Worm (Caenorhabditis elegans) whole organism, L4 larva: ENCODE measurements around the gene C49F8.15.

Experiments
- F10B5.3 ChIP-seq: sonication (generic microtip); optimal IDR thresholded peaks from 2 replicates; lab custom pipeline; 2016; ENCODE audit warnings: mild to moderate bottlenecking, missing genetic modification characterization, missing compliant biosample characterization
- F26F4.8 ChIP-seq: fragments of 200-800 bp; sonication (Bioruptor generic); conservative IDR thresholded peaks from 2 replicates; pipeline ENCODE4 v1.3.6; 2022; ENCODE audit warnings: missing genetic modification characterization, missing compliant biosample characterization
- F37D6.2 ChIP-seq: sonication (generic microtip); optimal IDR thresholded peaks from 2 replicates; lab custom pipeline; 2016; ENCODE audit warnings: mild to moderate bottlenecking, missing genetic modification characterization, missing compliant biosample characterization
- F44E2.7 ChIP-seq: fragments of 200-800 bp; sonication (Bioruptor generic); IDR thresholded peaks from 2 replicates; pipeline ENCODE4 v2.1.2; 2022; ENCODE audit warnings: missing genetic modification characterization, missing compliant biosample characterization
- F49E8.2 ChIP-seq: sonication (generic microtip); optimal IDR thresholded peaks from 2 replicates; lab custom pipeline; 2016; ENCODE audit warnings: missing compliant biosample characterization, mild to moderate bottlenecking, missing genetic modification characterization, borderline replicate concordance
- T26A8.4 ChIP-seq: fragments of 200-800 bp; sonication (Bioruptor generic); IDR thresholded peaks from 2 replicates; pipeline ENCODE4 v1.3.6; 2022; ENCODE audit warnings: missing genetic modification characterization, missing compliant biosample characterization
- Y105C5A.15 ChIP-seq: fragments of 200-800 bp; sonication (Bioruptor generic); IDR thresholded peaks from 2 replicates; pipeline ENCODE4 v1.3.6; 2022; ENCODE audit warnings: missing genetic modification characterization, missing compliant biosample characterization
- aly-2 ChIP-seq: sonication (generic microtip); optimal IDR thresholded peaks from 2 replicates; lab custom pipeline; 2018; ENCODE audit warnings: missing biosample characterization, missing genetic modification characterization
- ceh-20 ChIP-seq: fragments of 200-800 bp; sonication (Bioruptor generic); IDR thresholded peaks from 2 replicates; pipeline ENCODE4 v1.3.6; 2022; ENCODE audit warnings: missing genetic modification reagents, missing genetic modification characterization, missing compliant biosample characterization
- ceh-28 ChIP-seq: fragments of 150-350 bp; optimal IDR thresholded peaks from 2 replicates; lab custom pipeline; 2014; ENCODE audit warnings: missing biosample characterization, missing genetic modification reagents, missing genetic modification characterization
- ceh-32 ChIP-seq: sonication (generic microtip); optimal IDR thresholded peaks from 2 replicates; lab custom pipeline; 2016; ENCODE audit warnings: mild to moderate bottlenecking, missing genetic modification characterization, missing compliant biosample characterization; ENCODE audit not compliant: poor library complexity
- ceh-44 ChIP-seq: fragments of 200-800 bp; sonication (Bioruptor generic); IDR thresholded peaks from 2 replicates; pipeline ENCODE4 v1.3.6; 2022; ENCODE audit warnings: missing genetic modification reagents, missing genetic modification characterization, missing compliant biosample characterization
- ceh-62 ChIP-seq: sonication (generic microtip); optimal IDR thresholded peaks from 2 replicates; lab custom pipeline; 2017; ENCODE audit warnings: missing biosample characterization, missing genetic modification characterization
- ces-1 ChIP-seq: fragments of 150-350 bp; sonication (generic microtip); optimal IDR thresholded peaks from 4 replicates; lab custom pipeline; 2014; ENCODE audit warnings: missing biosample characterization, missing genetic modification reagents, missing genetic modification characterization
- daf-12 ChIP-seq: fragments of 150-350 bp; optimal IDR thresholded peaks from 2 replicates; lab custom pipeline; 2014; ENCODE audit warnings: missing biosample characterization, missing genetic modification reagents, missing genetic modification characterization
- daf-16 ChIP-seq, 3 experiments: sonication (generic microtip); optimal IDR thresholded peaks; 2 replicates each; lab custom pipeline; 2016 to 2017; ENCODE audit warnings: missing genetic modification characterization in 3 of 3, missing genetic modification reagents in 3 of 3, mild to moderate bottlenecking in 2 of 3, missing compliant biosample characterization in 2 of 3, missing biosample characterization in 1 of 3, moderate library complexity in 1 of 3
- dmd-6 ChIP-seq: fragments of 200-800 bp; sonication (Bioruptor generic); IDR thresholded peaks from 2 replicates; pipeline ENCODE4 v1.3.6; 2022; ENCODE audit warnings: missing genetic modification reagents, missing genetic modification characterization, missing compliant biosample characterization
- duxl-1 ChIP-seq: sonication (generic microtip); optimal IDR thresholded peaks from 2 replicates; lab custom pipeline; 2016; ENCODE audit warnings: mild to moderate bottlenecking, missing genetic modification characterization, moderate library complexity, missing compliant biosample characterization; ENCODE audit not compliant: poor library complexity
- dve-1 ChIP-seq: sonication (generic microtip); optimal IDR thresholded peaks from 2 replicates; lab custom pipeline; 2017; ENCODE audit warnings: antibody characterized with exemption, mild to moderate bottlenecking, missing genetic modification characterization, missing compliant biosample characterization; ENCODE audit not compliant: insufficient read depth
- egl-43 ChIP-seq: fragments of 200-800 bp; sonication (Bioruptor generic); IDR thresholded peaks from 2 replicates; pipeline ENCODE4 v1.3.6; 2022; ENCODE audit warnings: missing genetic modification reagents, missing genetic modification characterization, missing compliant biosample characterization
- fos-1 ChIP-seq: fragments of 150-350 bp; optimal IDR thresholded peaks from 2 replicates; lab custom pipeline; 2014; ENCODE audit warnings: missing biosample characterization, missing genetic modification characterization
- gei-8 ChIP-seq: fragments of 200-800 bp; sonication (Bioruptor generic); optimal IDR thresholded peaks from 2 replicates; lab custom pipeline; 2018; ENCODE audit warnings: mild to moderate bottlenecking, missing genetic modification characterization, missing compliant biosample characterization
- hif-1 ChIP-seq, 2 experiments: sonication (generic microtip); optimal IDR thresholded peaks; 2 replicates each; lab custom pipeline; 2016 to 2017; ENCODE audit warnings: missing compliant biosample characterization in 2 of 2, missing genetic modification characterization in 2 of 2, missing genetic modification reagents in 2 of 2, missing genotype in 2 of 2, mild to moderate bottlenecking in 1 of 2
- hlh-11 ChIP-seq: fragments of 200-800 bp; sonication (Bioruptor generic); optimal IDR thresholded peaks from 2 replicates; lab custom pipeline; 2018; ENCODE audit warnings: mild to moderate bottlenecking, missing genetic modification characterization, missing compliant biosample characterization
- hmg-1.1 ChIP-seq: fragments of 200-800 bp; sonication (Bioruptor generic); IDR thresholded peaks from 2 replicates; pipeline ENCODE4 v1.3.6; 2022; ENCODE audit warnings: missing genetic modification reagents, missing genetic modification characterization, missing compliant biosample characterization
- lin-13 ChIP-seq: fragments of 150-350 bp; optimal IDR thresholded peaks from 2 replicates; lab custom pipeline; 2014; ENCODE audit warnings: missing biosample characterization, missing genetic modification reagents, missing genetic modification characterization
- lin-29 ChIP-seq: fragments of 200-800 bp; sonication (Bioruptor generic); IDR thresholded peaks from 2 replicates; pipeline ENCODE4 v1.3.6; 2022; ENCODE audit warnings: missing genetic modification reagents, missing genetic modification characterization, missing compliant biosample characterization
- lin-38 ChIP-seq: fragments of 200-800 bp; sonication (Bioruptor generic); IDR thresholded peaks from 2 replicates; pipeline ENCODE4 v1.3.6; 2022; ENCODE audit warnings: missing genetic modification reagents, missing genetic modification characterization, missing compliant biosample characterization
- lin-39 ChIP-seq: fragments of 150-350 bp; optimal IDR thresholded peaks from 2 replicates; lab custom pipeline; 2014; ENCODE audit warnings: missing biosample characterization, missing genetic modification reagents, missing genetic modification characterization
- mdt-29 ChIP-seq: fragments of 200-800 bp; sonication (Bioruptor generic); IDR thresholded peaks from 2 replicates; pipeline ENCODE4 v1.3.6; 2022; ENCODE audit warnings: missing genetic modification reagents, missing genetic modification characterization, missing compliant biosample characterization
- mep-1 ChIP-seq: fragments of 150-350 bp; sonication (generic microtip); optimal IDR thresholded peaks from 3 replicates; lab custom pipeline; 2014; ENCODE audit warnings: missing biosample characterization, missing genetic modification characterization
- mxl-2 ChIP-seq: fragments of 200-800 bp; sonication (Bioruptor generic); conservative IDR thresholded peaks from 2 replicates; pipeline ENCODE4 v1.3.6; 2022; ENCODE audit warnings: missing genetic modification reagents, missing genetic modification characterization, missing compliant biosample characterization
- mxl-3 ChIP-seq: fragments of 200-800 bp; sonication (Bioruptor generic); optimal IDR thresholded peaks from 2 replicates; lab custom pipeline; 2018; ENCODE audit warnings: mild to moderate bottlenecking, missing genetic modification characterization, missing compliant biosample characterization
- nhr-10 ChIP-seq: fragments of 150-350 bp; optimal IDR thresholded peaks from 2 replicates; lab custom pipeline; 2014; ENCODE audit warnings: missing biosample characterization, missing genetic modification characterization
- nhr-237 ChIP-seq: sonication (generic microtip); optimal IDR thresholded peaks from 2 replicates; lab custom pipeline; 2017; ENCODE audit warnings: missing biosample characterization, missing genetic modification characterization
- nhr-48 ChIP-seq: sonication (generic microtip); optimal IDR thresholded peaks from 2 replicates; lab custom pipeline; 2016; ENCODE audit warnings: mild to moderate bottlenecking, missing genetic modification characterization, missing compliant biosample characterization
- nhr-77 ChIP-seq: fragments of 150-350 bp; optimal IDR thresholded peaks from 2 replicates; lab custom pipeline; 2014; ENCODE audit warnings: missing biosample characterization, missing genetic modification characterization
- php-3 ChIP-seq: fragments of 200-800 bp; sonication (Bioruptor generic); IDR thresholded peaks from 2 replicates; pipeline ENCODE4 v1.3.6; 2022; ENCODE audit warnings: missing genetic modification reagents, missing genetic modification characterization, missing compliant biosample characterization
- saeg-2 ChIP-seq: fragments of 200-800 bp; sonication (Bioruptor generic); IDR thresholded peaks from 2 replicates; pipeline ENCODE4 v1.3.6; 2022; ENCODE audit warnings: missing genetic modification reagents, missing genetic modification characterization, missing compliant biosample characterization
- sdz-12 ChIP-seq: fragments of 200-800 bp; sonication (Bioruptor generic); optimal IDR thresholded peaks from 2 replicates; lab custom pipeline; 2018; ENCODE audit warnings: mild to moderate bottlenecking, missing genetic modification characterization, missing compliant biosample characterization
- set-16 ChIP-seq: fragments of 200-800 bp; sonication (Bioruptor generic); IDR thresholded peaks from 2 replicates; pipeline ENCODE4 v1.3.6; 2022; ENCODE audit warnings: missing genetic modification reagents, missing genetic modification characterization, missing compliant biosample characterization
- skn-1 ChIP-seq: fragments of 150-350 bp; optimal IDR thresholded peaks from 2 replicates; lab custom pipeline; 2014; ENCODE audit warnings: missing biosample characterization, missing genetic modification characterization
- snpc-4 ChIP-seq: fragments of 150-350 bp; optimal IDR thresholded peaks from 2 replicates; lab custom pipeline; 2014; ENCODE audit warnings: missing biosample characterization, missing genetic modification characterization
- spr-1 ChIP-seq: sonication (generic microtip); optimal IDR thresholded peaks from 2 replicates; lab custom pipeline; 2016; ENCODE audit warnings: mild to moderate bottlenecking, missing genetic modification characterization, missing compliant biosample characterization
- unc-130 ChIP-seq: sonication (generic microtip); optimal IDR thresholded peaks from 2 replicates; lab custom pipeline; 2016; ENCODE audit warnings: missing genetic modification reagents, missing genetic modification characterization, missing compliant biosample characterization
- unc-39 ChIP-seq: sonication (generic microtip); optimal IDR thresholded peaks from 2 replicates; lab custom pipeline; 2017; ENCODE audit warnings: missing biosample characterization, missing genetic modification characterization
- unc-62 ChIP-seq, 3 experiments: fragments of 150-350 bp in 1 of 3; sonication (generic microtip); optimal IDR thresholded peaks in 2 of 3; peaks in 1 of 3; 1 replicate in 1 of 3; 2 replicates in 2 of 3; lab custom pipeline; 2014 to 2017; ENCODE audit warnings: missing biosample characterization in 3 of 3, missing genetic modification characterization in 3 of 3, missing genetic modification reagents in 3 of 3, missing genotype in 1 of 3
- zfp-3 ChIP-seq: fragments of 200-800 bp; sonication (Bioruptor generic); conservative IDR thresholded peaks from 2 replicates; pipeline ENCODE4 v1.3.6; 2022; ENCODE audit warnings: missing genetic modification reagents, missing genetic modification characterization, missing compliant biosample characterization
- ztf-11 ChIP-seq: fragments of 150-350 bp; optimal IDR thresholded peaks from 2 replicates; lab custom pipeline; 2014; ENCODE audit warnings: missing biosample characterization, missing genetic modification characterization

The C49F8.15 gene

DNA sequence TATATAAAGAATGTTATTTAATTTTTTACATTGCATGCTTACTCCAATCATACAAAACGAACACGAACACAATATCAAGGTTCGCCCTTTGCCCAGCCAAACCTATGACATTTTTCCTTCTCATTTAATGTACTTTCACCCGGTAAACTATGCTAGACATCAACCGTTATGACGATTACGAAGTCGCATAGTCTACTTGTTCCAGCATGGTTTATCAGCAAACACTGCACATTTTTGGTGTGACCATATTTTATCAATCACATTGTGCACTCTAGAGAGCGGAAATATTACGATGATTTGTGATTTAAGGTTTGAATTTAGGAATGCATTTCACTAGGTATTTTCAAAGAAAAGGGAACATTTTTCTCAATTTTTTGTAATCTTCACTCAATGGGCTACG is 1.8 kb downstream of the C49F8.15 start (continued):
- TF ChIP-seq lin-39 (tag; lab: Kevin White, UChicago) (no peak), sdz-12 (GFP tag; lab: Kevin White, UChicago) (no peak), F26F4.8 (no peak), T26A8.4 (no peak), fos-1 (tag; lab: Kevin White, UChicago) (no peak), ces-1 (GFP tag; lab: Kevin White, UChicago) (no peak), mxl-3 (peak; percentile 80), aly-2 (tag; lab: Kevin White, UChicago) (no peak), ztf-11 (tag; lab: Kevin White, UChicago) (no peak), snpc-4 (tag; lab: Kevin White, UChicago) (no peak), nhr-10 (tag; lab: Kevin White, UChicago) (peak; percentile 4), daf-12 (tag; lab: Kevin White, UChicago) (no peak), set-16 (GFP tag; lab: Robert Waterston, UW) (no peak), mxl-2 (0 out of 2 replicates have a peak, but pooled peaks have one; percentile 10), F49E8.2 (no peak), spr-1 (tag; lab: Kevin White, UChicago) (no peak), ceh-20 (GFP tag; lab: Robert Waterston, UW) (no peak), unc-39 (tag; lab: Kevin White, UChicago) (no peak), php-3 (GFP tag; lab: Robert Waterston, UW) (peak; percentile 65), ceh-28 (no peak)

DNA sequence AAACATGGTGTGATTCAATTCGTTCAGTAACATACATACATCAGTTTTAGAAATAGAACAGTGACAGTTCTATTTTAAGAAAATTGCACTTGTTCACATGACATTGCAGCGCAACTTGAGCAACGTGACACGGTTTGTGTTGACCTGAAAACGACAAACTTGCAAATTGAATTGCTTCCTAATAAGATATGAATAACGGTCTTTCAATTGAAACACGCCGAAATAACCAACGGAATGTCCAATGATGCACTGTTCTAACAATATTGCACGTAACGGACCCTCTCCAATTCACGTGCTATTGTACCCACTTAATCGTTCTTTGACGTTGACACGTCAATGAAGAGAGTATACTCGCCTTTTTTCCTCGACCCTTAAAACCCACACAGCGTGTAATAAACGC is 2.6 kb downstream of the C49F8.15 start:
- TF ChIP-seq unc-130 (GFP tag; lab: Kevin White, UChicago) (no peak), F10B5.3 (tag; lab: Kevin White, UChicago) (no peak), nhr-10 (tag; lab: Kevin White, UChicago) (no peak), ceh-32 (tag; lab: Kevin White, UChicago) (no peak), unc-62 (GFP tag; optimal IDR thresholded peaks at IDR 0.05 in 1 of 2; lab: Kevin White, UChicago) (no peak), unc-62 (tag; optimal IDR thresholded peaks at IDR 0.05; lab: Kevin White, UChicago) (no peak), ztf-11 (tag; lab: Kevin White, UChicago) (no peak), Y105C5A.15 (GFP tag; lab: Robert Waterston, UW) (no peak), dmd-6 (GFP tag; lab: Robert Waterston, UW) (peak; percentile 84), lin-39 (tag; lab: Kevin White, UChicago) (no peak), F44E2.7 (no peak), duxl-1 (tag; lab: Kevin White, UChicago) (no peak), nhr-77 (tag; lab: Kevin White, UChicago) (no peak), egl-43 (GFP tag; lab: Robert Waterston, UW) (no peak), gei-8 (no peak), mep-1 (tag; lab: Kevin White, UChicago) (no peak), F49E8.2 (no peak), ceh-62 (tag; lab: Kevin White, UChicago) (no peak), ceh-44 (GFP tag; lab: Robert Waterston, UW) (no peak), lin-38 (GFP tag; lab: Robert Waterston, UW) (no peak), saeg-2 (GFP tag; lab: Robert Waterston, UW) (no peak), hmg-1.1 (no peak), spr-1 (tag; lab: Kevin White, UChicago) (no peak), ces-1 (GFP tag; lab: Kevin White, UChicago) (no peak), F37D6.2 (no peak), lin-13 (no peak), hlh-11 (tag; lab: Kevin White, UChicago) (peak; percentile 62), nhr-237 (tag; lab: Kevin White, UChicago) (no peak), daf-16 (GFP tag; optimal IDR thresholded peaks at IDR 0.05; lab: Kevin White, UChicago) (no peak), daf-16 (tag; optimal IDR thresholded peaks at IDR 0.05; lab: Kevin White, UChicago) (peak; percentile 72), ceh-28 (no peak), mdt-29 (GFP tag; lab: Robert Waterston, UW) (peak; percentile 50; the same call in 1 of the 2 replicates), dve-1 (tag; lab: Kevin White, UChicago) (peak; percentile 67), unc-39 (tag; lab: Kevin White, UChicago) (no peak), nhr-48 (tag; lab: Kevin White, UChicago) (peak; percentile 68), skn-1 (no peak), zfp-3 (no peak), lin-29 (no peak), hif-1 (tag; optimal IDR thresholded peaks at IDR 0.05; lab: Kevin White, UChicago) (peak in 1 of 2 experiments; percentile 91)
